Fruit fly (Drosophila melanogaster): Measurements from ENCODE around the gene SNF4Agamma.

SNF4Agamma gene

DNA sequence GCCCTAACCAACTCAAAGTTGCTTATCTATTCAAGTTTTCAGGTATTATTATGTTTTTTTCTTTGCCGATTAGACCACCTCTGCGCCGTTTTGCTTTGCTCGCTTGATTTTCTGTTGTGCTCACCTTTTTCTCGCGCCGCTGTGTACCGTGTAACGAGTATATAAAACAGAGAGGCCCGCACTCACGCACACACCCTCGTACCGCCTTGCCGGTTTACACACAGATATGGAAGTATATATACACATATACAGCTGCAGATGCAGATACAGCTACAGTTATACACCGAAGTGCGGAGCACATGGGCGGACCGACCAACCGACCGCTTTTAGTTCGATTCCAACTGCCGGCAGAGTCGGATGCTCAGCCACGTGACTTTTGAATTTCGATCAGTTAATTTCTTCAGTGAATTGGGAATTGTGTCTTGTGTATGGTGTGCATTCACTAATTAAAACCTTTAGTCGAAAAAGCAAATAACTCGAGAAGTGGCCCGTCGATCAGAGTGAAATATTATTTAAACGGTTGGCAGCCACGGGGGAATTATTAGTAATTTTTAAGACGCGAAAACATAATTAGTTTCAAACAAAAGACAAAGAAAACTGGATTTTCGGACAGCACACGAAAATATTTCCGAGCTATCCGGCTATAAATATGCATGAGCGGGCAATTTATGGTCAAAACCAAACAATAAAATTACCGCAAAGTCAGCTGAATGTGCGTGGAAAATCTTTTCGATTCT is 48.2 kb downstream of the SNF4Agamma start (continued):
- peak; percentile 74 for TF ChIP-seq caup (GFP tag; optimal IDR thresholded peaks at IDR 0.05; ENCODE audit: severe bottlenecking)
- TF ChIP-seq tap (tag; optimal IDR thresholded peaks at IDR 0.05) = peak; percentile 11
- no peak for TF ChIP-seq CG18262 (tag; optimal IDR thresholded peaks at IDR 0.05)
- peak; percentile 91 for TF ChIP-seq cwo (GFP tag; optimal IDR thresholded peaks at IDR 0.05)
- 0 out of 2 replicates have a peak, but pooled peaks have one; percentile 20 for TF ChIP-seq Xrp1 (GFP tag; IDR thresholded peaks at IDR 0.05)
- TF ChIP-seq Abd-B (GFP tag; optimal IDR thresholded peaks at IDR 0.05) = no peak
- TF ChIP-seq jumu (GFP tag; optimal IDR thresholded peaks at IDR 0.05) = no peak
- no peak for TF ChIP-seq Myb (GFP tag; optimal IDR thresholded peaks at IDR 0.05)
- TF ChIP-seq cg (GFP tag; optimal IDR thresholded peaks at IDR 0.05) = peak; percentile 100
- peak; percentile 73 for TF ChIP-seq MTF-1 (GFP tag; optimal IDR thresholded peaks at IDR 0.05; ENCODE audit: borderline replicate concordance)
- no peak for TF ChIP-seq E2f1 (GFP tag; IDR thresholded peaks at IDR 0.05)
- TF ChIP-seq unc-4 (GFP tag; IDR thresholded peaks at IDR 0.05; ENCODE audit: partially characterized antibody) = peak; percentile 42; the same call in 1 of the 2 replicates
- peak; percentile 99 for TF ChIP-seq chinmo (GFP tag; IDR thresholded peaks at IDR 0.05; ENCODE audit: partially characterized antibody)
- no peak for TF ChIP-seq CG8089 (GFP tag; optimal IDR thresholded peaks at IDR 0.05)
- no peak for TF ChIP-seq jigr1 (GFP tag; IDR thresholded peaks at IDR 0.05)
- TF ChIP-seq HLH3B (GFP tag; IDR thresholded peaks at IDR 0.05) = no peak
- peak; percentile 40 for TF ChIP-seq CG2678 (tag; optimal IDR thresholded peaks at IDR 0.05)
- peak; percentile 39 for TF ChIP-seq D19A (tag; optimal IDR thresholded peaks at IDR 0.05)
- TF ChIP-seq CG6654 (GFP tag; optimal IDR thresholded peaks at IDR 0.05) = no peak
- no peak for TF ChIP-seq MBD-R2 (GFP tag; IDR thresholded peaks at IDR 0.05)
- no peak for TF ChIP-seq CG4707 (GFP tag; optimal IDR thresholded peaks at IDR 0.05)
- TF ChIP-seq CG7372 (GFP tag; IDR thresholded peaks at IDR 0.05) = no peak
- no peak for TF ChIP-seq Doc2 (GFP tag; IDR thresholded peaks at IDR 0.05)
- no peak for TF ChIP-seq Fer3 (tag; optimal IDR thresholded peaks at IDR 0.05)
- peak; percentile 32; the same call in 1 of the 2 replicates for TF ChIP-seq Drgx (GFP tag; IDR thresholded peaks at IDR 0.05)
- TF ChIP-seq rib (GFP tag; IDR thresholded peaks at IDR 0.05) = peak; percentile 60; the same call in 1 of the 2 replicates
- TF ChIP-seq CG8281 (tag; optimal IDR thresholded peaks at IDR 0.05) = no peak
- no peak for TF ChIP-seq dysf (GFP tag; IDR thresholded peaks at IDR 0.05)
- peak; percentile 15 for TF ChIP-seq YL-1 (GFP tag; optimal IDR thresholded peaks at IDR 0.05)
- TF ChIP-seq CG31365 (tag; optimal IDR thresholded peaks at IDR 0.05) = peak; percentile 53
- TF ChIP-seq D (optimal IDR thresholded peaks at IDR 0.05) = no peak
- no peak for TF ChIP-seq D (GFP tag; optimal IDR thresholded peaks at IDR 0.05)
- no peak; the same call in 1 of the 2 replicates for TF ChIP-seq CG14014 (GFP tag; IDR thresholded peaks at IDR 0.05)
- TF ChIP-seq dan (GFP tag; IDR thresholded peaks at IDR 0.05) = no peak
- no peak for TF ChIP-seq CG6175 (GFP tag; IDR thresholded peaks at IDR 0.05)
- no peak for TF ChIP-seq CG7556 (GFP tag; optimal IDR thresholded peaks at IDR 0.05)
- no peak for TF ChIP-seq CG16815 (GFP tag; optimal IDR thresholded peaks at IDR 0.05)
- no peak for TF ChIP-seq emc (GFP tag; optimal IDR thresholded peaks at IDR 0.05)
- peak; percentile 15 for TF ChIP-seq Hand (GFP tag; optimal IDR thresholded peaks at IDR 0.05)
- TF ChIP-seq CG16863 (GFP tag; optimal IDR thresholded peaks at IDR 0.05) = no peak
- TF ChIP-seq CG7357 (GFP tag; IDR thresholded peaks at IDR 0.05) = no peak
- TF ChIP-seq CG12155 (GFP tag; optimal IDR thresholded peaks at IDR 0.05) = peak; percentile 34
- TF ChIP-seq btn (GFP tag; optimal IDR thresholded peaks at IDR 0.05) = peak; percentile 22
- TF ChIP-seq sc (optimal IDR thresholded peaks at IDR 0.05) = no peak
- TF ChIP-seq sc (GFP tag; optimal IDR thresholded peaks at IDR 0.05) = no peak
- peak; percentile 32 for TF ChIP-seq CG7271 (tag; optimal IDR thresholded peaks at IDR 0.05)
- TF ChIP-seq Ptx1 (GFP tag; IDR thresholded peaks at IDR 0.05) = no peak
- no peak for TF ChIP-seq pum (GFP tag; optimal IDR thresholded peaks at IDR 0.05)
- TF ChIP-seq corto (GFP tag; optimal IDR thresholded peaks at IDR 0.05) = no peak
- TF ChIP-seq bab2 (GFP tag; optimal IDR thresholded peaks at IDR 0.05) = no peak
